Worm (Caenorhabditis elegans): ENCODE results near the gene dnc-4.

Gene dnc-4

ce11 chrIV:7987083-7987482 is 32.5 kb downstream of the dnc-4 start, which contains the start of gene mec-17:
Gene mec-17, minus strand, starts transcription at chrIV:7987183.
- TF ChIP-seq unc-55 (GFP tag; optimal IDR thresholded peaks at IDR 0.05) = peak; percentile 45
- TF ChIP-seq nhr-25 (tag; optimal IDR thresholded peaks at IDR 0.05) = no peak

ce11 chrIV:7985737-7986136 is 33.9 kb downstream of the dnc-4 start:
- TF ChIP-seq blmp-1 (tag; optimal IDR thresholded peaks at IDR 0.05; ENCODE audit: insufficient read depth) = peak; percentile 14
- peak; percentile 42 for TF ChIP-seq nhr-21 (tag; optimal IDR thresholded peaks at IDR 0.05)
- TF ChIP-seq ceh-82 (tag; optimal IDR thresholded peaks at IDR 0.05) = no peak
- no peak for TF ChIP-seq sem-4 (tag; optimal IDR thresholded peaks at IDR 0.05)
- peak; percentile 68 for TF ChIP-seq fos-1 (tag; optimal IDR thresholded peaks at IDR 0.05)
- peak; percentile 57 for TF ChIP-seq nhr-25 (tag; optimal IDR thresholded peaks at IDR 0.05)

- TF ChIP-seq nhr-25 (tag; optimal IDR thresholded peaks at IDR 0.05) = peak; percentile 8
- TF ChIP-seq lin-11 (tag; optimal IDR thresholded peaks at IDR 0.05) = no peak
- no peak for TF ChIP-seq mdl-1 (tag; optimal IDR thresholded peaks at IDR 0.05)
- TF ChIP-seq nhr-129 (tag; optimal IDR thresholded peaks at IDR 0.05) = peak; percentile 19
Observed at ce11 chrIV:7983728-7984346, 35.8 kb downstream of the dnc-4 start.

ce11 chrIV:7983021-7983420 is 36.6 kb downstream of the dnc-4 start:
- TF ChIP-seq sma-9 (GFP tag; optimal IDR thresholded peaks at IDR 0.05) (peak; percentile 4), sma-9 (tag; optimal IDR thresholded peaks at IDR 0.05) (no peak), fos-1 (tag; optimal IDR thresholded peaks at IDR 0.05) (no peak), nhr-6 (tag; optimal IDR thresholded peaks at IDR 0.05) (no peak), nhr-21 (tag; optimal IDR thresholded peaks at IDR 0.05) (no peak), nhr-11 (tag; optimal IDR thresholded peaks at IDR 0.05) (no peak), elt-1 (tag; optimal IDR thresholded peaks at IDR 0.05) (peak; percentile 4)

- TF ChIP-seq ztf-4 (tag; optimal IDR thresholded peaks at IDR 0.05) = no peak
- peak in 1 of 2 experiments; percentile 74 for TF ChIP-seq lsy-2 (tag; optimal IDR thresholded peaks at IDR 0.05)
- TF ChIP-seq sem-4 (tag; optimal IDR thresholded peaks at IDR 0.05) = no peak
- TF ChIP-seq nhr-129 (tag; optimal IDR thresholded peaks at IDR 0.05) = peak; percentile 42
- TF ChIP-seq F13H6.1 (tag; optimal IDR thresholded peaks at IDR 0.05) = no peak
- peak; percentile 37 for TF ChIP-seq lin-13 (GFP tag; optimal IDR thresholded peaks at IDR 0.05)
- peak; percentile 9 for TF ChIP-seq lin-11 (tag; optimal IDR thresholded peaks at IDR 0.05)
- no peak for TF ChIP-seq nhr-11 (tag; optimal IDR thresholded peaks at IDR 0.05)
- no peak for TF ChIP-seq lin-39 (tag; optimal IDR thresholded peaks at IDR 0.05)
- no peak for TF ChIP-seq skn-1 (tag; optimal IDR thresholded peaks at IDR 0.05)
- TF ChIP-seq unc-62 (GFP tag; optimal IDR thresholded peaks at IDR 0.05) = no peak
- TF ChIP-seq zag-1 (tag; optimal IDR thresholded peaks at IDR 0.05) = no peak
- no peak for TF ChIP-seq Y55F3AM.14 (GFP tag; optimal IDR thresholded peaks at IDR 0.05)
- TF ChIP-seq elt-1 (tag; optimal IDR thresholded peaks at IDR 0.05) = no peak
- TF ChIP-seq snpc-4 (tag; optimal IDR thresholded peaks at IDR 0.05) = no peak
- TF ChIP-seq fos-1 (tag; optimal IDR thresholded peaks at IDR 0.05) = no peak
- TF ChIP-seq ceh-82 (tag; optimal IDR thresholded peaks at IDR 0.05) = no peak
- peak in 1 of 2 experiments; percentile 36 for TF ChIP-seq mdl-1 (tag; optimal IDR thresholded peaks at IDR 0.05)
- TF ChIP-seq alr-1 (tag; optimal IDR thresholded peaks at IDR 0.05) = no peak
- TF ChIP-seq sma-3 (GFP tag; optimal IDR thresholded peaks at IDR 0.05) = no peak
- TF ChIP-seq dmd-4 (tag; optimal IDR thresholded peaks at IDR 0.05) = no peak
- no peak for TF ChIP-seq R02D3.7 (tag; optimal IDR thresholded peaks at IDR 0.05)
- peak; percentile 73 for TF ChIP-seq crh-2 (tag; optimal IDR thresholded peaks at IDR 0.05)
- peak; percentile 48 for TF ChIP-seq C34F6.9 (tag; optimal IDR thresholded peaks at IDR 0.05)
- no peak for TF ChIP-seq ama-1 (optimal IDR thresholded peaks at IDR 0.05)
- no peak for TF ChIP-seq nhr-6 (tag; optimal IDR thresholded peaks at IDR 0.05)
- no peak for TF ChIP-seq ztf-11 (tag; optimal IDR thresholded peaks at IDR 0.05)
- no peak for TF ChIP-seq ztf-1 (GFP tag; conservative IDR thresholded peaks at IDR 0.05)
- TF ChIP-seq unc-55 (GFP tag; optimal IDR thresholded peaks at IDR 0.05) = peak; percentile 52
- TF ChIP-seq nhr-21 (tag; optimal IDR thresholded peaks at IDR 0.05) = no peak
- no peak for TF ChIP-seq mab-5 (tag; optimal IDR thresholded peaks at IDR 0.05)
Observed at ce11 chrIV:7982024-7982576, 37.5 kb downstream of the dnc-4 start, which contains the start of gene arf-5. Gene arf-5, plus strand, starts transcription at chrIV:7982526.
